Fruit fly (Drosophila melanogaster): ENCODE data around the gene mfrn.
A peak's percentile ranks its signal among the peaks of the same experiment; 100 is the strongest.

mfrn gene

DNA sequence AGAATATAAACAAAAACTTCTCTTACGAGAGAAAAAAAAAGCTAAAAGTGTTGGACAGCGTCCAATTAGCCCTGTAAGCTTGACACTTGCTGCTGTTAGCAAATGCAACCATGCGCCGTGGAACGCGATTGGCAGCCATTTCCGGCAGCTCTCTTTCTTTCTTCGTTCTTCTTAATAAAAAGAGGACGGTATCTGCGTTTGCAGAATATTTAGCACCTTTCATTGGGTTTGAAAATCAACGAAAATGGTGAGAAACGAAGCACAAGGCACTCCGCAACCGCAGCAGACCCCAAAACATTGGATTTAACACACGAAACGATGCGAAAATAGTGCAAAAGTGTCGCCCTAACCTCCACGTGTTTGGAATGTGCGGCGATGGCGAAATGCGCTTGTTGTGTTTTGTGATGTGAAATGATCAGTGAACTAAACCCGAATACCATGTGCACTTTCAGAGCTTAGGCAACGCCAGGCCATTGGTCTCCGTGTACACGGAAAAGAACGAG lies 25.1 kb downstream of the mfrn start, which contains the start of gene RpL4 (continued):
- TF ChIP-seq CG13894 (tag; optimal IDR thresholded peaks at IDR 0.05) (peak; percentile 71), Fer3 (tag; optimal IDR thresholded peaks at IDR 0.05) (peak; percentile 85), Opbp (GFP tag; IDR thresholded peaks at IDR 0.05; ENCODE audit: partially characterized antibody) (0 out of 3 replicates have a peak, but pooled peaks have one; percentile 31), Hr3 (GFP tag; optimal IDR thresholded peaks at IDR 0.05) (peak; percentile 61), HLH54F (GFP tag; optimal IDR thresholded peaks at IDR 0.05) (peak; percentile 75), CG34422 (GFP tag; IDR thresholded peaks at IDR 0.05) (peak; percentile 79), bigmax (GFP tag; optimal IDR thresholded peaks at IDR 0.05) (peak; percentile 87), dm (GFP tag; optimal IDR thresholded peaks at IDR 0.05) (peak; percentile 94), gsb (GFP tag; IDR thresholded peaks at IDR 0.05) (peak; percentile 51; the same call in 1 of the 2 replicates), Sin3A (optimal IDR thresholded peaks at IDR 0.05) (no peak), exex (tag; optimal IDR thresholded peaks at IDR 0.05) (peak; percentile 44), CG4282 (GFP tag; optimal IDR thresholded peaks at IDR 0.05) (no peak), nom (GFP tag; optimal IDR thresholded peaks at IDR 0.05) (peak; percentile 90), aop (GFP tag; IDR thresholded peaks at IDR 0.05) (no peak), btn (GFP tag; optimal IDR thresholded peaks at IDR 0.05) (peak; percentile 77), CG12219 (GFP tag; optimal IDR thresholded peaks at IDR 0.05) (peak; percentile 78), Hand (GFP tag; optimal IDR thresholded peaks at IDR 0.05) (peak; percentile 80), ewg (GFP tag; optimal IDR thresholded peaks at IDR 0.05) (peak; percentile 85), CG4328 (GFP tag; optimal IDR thresholded peaks at IDR 0.05) (peak; percentile 88), CG17328 (GFP tag; IDR thresholded peaks at IDR 0.05) (peak; percentile 91), CG11560 (tag; IDR thresholded peaks at IDR 0.05) (no peak), MESR4 (GFP tag; optimal IDR thresholded peaks at IDR 0.05) (peak; percentile 99), Awh (GFP tag; IDR thresholded peaks at IDR 0.05) (peak; percentile 84), NK7.1 (GFP tag; optimal IDR thresholded peaks at IDR 0.05) (peak; percentile 57), CG4854 (GFP tag; optimal IDR thresholded peaks at IDR 0.05) (peak; percentile 78), Rx (GFP tag; IDR thresholded peaks at IDR 0.05) (peak; percentile 77), CG18011 (GFP tag; optimal IDR thresholded peaks at IDR 0.05) (peak; percentile 81), Sry-δ (GFP tag; optimal IDR thresholded peaks at IDR 0.05) (peak; percentile 19), gem (tag; optimal IDR thresholded peaks at IDR 0.05) (peak; percentile 59), D19B (GFP tag; optimal IDR thresholded peaks at IDR 0.05) (peak; percentile 51), Aef1 (GFP tag; IDR thresholded peaks at IDR 0.05) (0 out of 3 replicates have a peak, but pooled peaks have one; percentile 21), CG13624 (GFP tag; optimal IDR thresholded peaks at IDR 0.05) (peak; percentile 86), CrebB (tag; optimal IDR thresholded peaks at IDR 0.05) (peak; percentile 82), lilli (GFP tag; optimal IDR thresholded peaks at IDR 0.05) (peak; percentile 76), peb (GFP tag; IDR thresholded peaks at IDR 0.05) (no peak), so (GFP tag; IDR thresholded peaks at IDR 0.05) (peak; percentile 70; the same call in 2 of the 3 replicates), D19A (tag; optimal IDR thresholded peaks at IDR 0.05) (peak; percentile 7), dysf (GFP tag; IDR thresholded peaks at IDR 0.05) (peak; percentile 72), hb (GFP tag; IDR thresholded peaks at IDR 0.05; ENCODE audit: partially characterized antibody) (no peak), dpn (GFP tag; optimal IDR thresholded peaks at IDR 0.05) (peak; percentile 52 to 82), Optix (GFP tag; IDR thresholded peaks at IDR 0.05) (no peak), NC2β (GFP tag; optimal IDR thresholded peaks at IDR 0.05) (peak; percentile 96), CG6813 (GFP tag; optimal IDR thresholded peaks at IDR 0.05) (peak; percentile 93), Nf-YB (GFP tag; optimal IDR thresholded peaks at IDR 0.05) (peak; percentile 73), CG9215 (GFP tag; IDR thresholded peaks at IDR 0.05) (no peak), CG17359 (tag; optimal IDR thresholded peaks at IDR 0.05) (peak; percentile 73), dati (GFP tag; IDR thresholded peaks at IDR 0.05) (peak; percentile 56), CG10274 (GFP tag; optimal IDR thresholded peaks at IDR 0.05) (peak; percentile 81), hbn (GFP tag; IDR thresholded peaks at IDR 0.05; ENCODE audit: partially characterized antibody) (no peak), klu (GFP tag; IDR thresholded peaks at IDR 0.05) (no peak), Rfx (GFP tag; IDR thresholded peaks at IDR 0.05) (peak; percentile 91)

Data from whole organism, embryonic.